Fruit fly (Drosophila melanogaster) whole organism, larva: Measurements from ENCODE around the gene CG13390.

Experiments
- noc ChIP-seq: fragments of 200-800 bp; sonication (Bioruptor generic); optimal IDR thresholded peaks from 3 replicates; lab custom pipeline; 2019; ENCODE audit warnings: missing biosample characterization, mild to moderate bottlenecking, missing genetic modification characterization, moderate library complexity

The CG13390 gene

dm6 chr2L:8414887-8415883, 38.6 kb upstream of the CG13390 start, which contains the start of the genes CG13398 and Akap200:
Gene CG13398 (minus strand): TSS chr2L:8415256.
Gene Akap200 (plus strand): TSS chr2L:8415690.
- TF ChIP-seq noc, result no peak

dm6 chr2L:8411530-8411929, 34.9 kb upstream of the CG13390 start, which contains the start of gene Naglu:
Gene Naglu (minus strand): TSS chr2L:8411868.
- TF ChIP-seq noc, result no peak

- TF ChIP-seq noc, result peak; percentile 44
Observed at dm6 chr2L:8403286-8404270, 27.0 kb upstream of the CG13390 start, which contains the start of gene emb. Gene emb (plus strand): TSS chr2L:8403573.

dm6 chr2L:8402928-8403285, 26.3 kb upstream of the CG13390 start, which contains the start of gene fy:
Gene fy (minus strand): TSS chr2L:8403280.
- TF ChIP-seq noc, result no peak

dm6 chr2L:8399863-8400598, 23.4 kb upstream of the CG13390 start, which contains the start of gene CG31898:
Gene CG31898 (plus strand): TSS chr2L:8400421.
- no peak for TF ChIP-seq noc

- no peak for TF ChIP-seq noc
Observed at dm6 chr2L:8398721-8399120, 22.1 kb upstream of the CG13390 start, which contains the start of gene CG13386. Gene CG13386 (plus strand): TSS chr2L:8399021.

- no peak for TF ChIP-seq noc
Observed at dm6 chr2L:8395996-8396699, 19.6 kb upstream of the CG13390 start, which contains the start of the genes Peritrophin-15a and CG13385. Gene Peritrophin-15a (minus strand): TSS chr2L:8396096. Gene CG13385 (plus strand): TSS chr2L:8396649.

- TF ChIP-seq noc, result no peak
Observed at dm6 chr2L:8394840-8395239, 18.2 kb upstream of the CG13390 start, which contains the start of gene Peritrophin-15b. Gene Peritrophin-15b (minus strand): TSS chr2L:8394940.

dm6 chr2L:8394180-8394579, 17.6 kb upstream of the CG13390 start, which contains the start of gene lectin-29Ca:
Gene lectin-29Ca (minus strand): TSS chr2L:8394280.
- no peak for TF ChIP-seq noc

- TF ChIP-seq noc, result no peak
Observed at dm6 chr2L:8393122-8393521, 16.5 kb upstream of the CG13390 start, which contains the start of gene Acp29AB. Gene Acp29AB (minus strand): TSS chr2L:8393222.

- no peak for TF ChIP-seq noc
Observed at dm6 chr2L:8392298-8392697, 15.7 kb upstream of the CG13390 start, which contains the start of gene CG42820. Gene CG42820 (minus strand): TSS chr2L:8392398.

dm6 chr2L:8389231-8389630, 12.6 kb upstream of the CG13390 start, which contains the start of gene CG42819:
Gene CG42819 (minus strand): TSS chr2L:8389331.
- no peak for TF ChIP-seq noc

- TF ChIP-seq noc, result no peak
Observed at dm6 chr2L:8385849-8386248, 9.3 kb upstream of the CG13390 start.

dm6 chr2L:8384985-8385519, 8.5 kb upstream of the CG13390 start:
- TF ChIP-seq noc, result no peak
